Worm (Caenorhabditis elegans) whole organism, late embryonic: Measurements from ENCODE around the gene fbxc-50.

Experiments used
- C08G9.2 ChIP-seq: sonication (generic microtip); optimal IDR thresholded peaks from 2 replicates; lab custom pipeline; 2016; ENCODE audit warnings: mild to moderate bottlenecking, missing genetic modification characterization, moderate library complexity, missing compliant biosample characterization
- F13H6.1 ChIP-seq: sonication (generic microtip); optimal IDR thresholded peaks from 2 replicates; lab custom pipeline; 2016; ENCODE audit warnings: missing genetic modification characterization, missing compliant biosample characterization
- K02D7.2 ChIP-seq: sonication (generic microtip); optimal IDR thresholded peaks from 2 replicates; lab custom pipeline; 2017; ENCODE audit warnings: mild to moderate bottlenecking, missing genetic modification characterization, missing compliant biosample characterization
- K09A11.1 ChIP-seq: sonication (generic microtip); optimal IDR thresholded peaks from 2 replicates; lab custom pipeline; 2017; ENCODE audit warnings: antibody characterized with exemption, mild to moderate bottlenecking, missing genetic modification characterization, missing compliant biosample characterization; ENCODE audit not compliant: insufficient read depth
- ceh-14 ChIP-seq: sonication (generic microtip); optimal IDR thresholded peaks from 2 replicates; lab custom pipeline; 2016; ENCODE audit warnings: missing genotype, missing genetic modification characterization, missing compliant biosample characterization
- ceh-18 ChIP-seq: sonication (generic microtip); optimal IDR thresholded peaks from 2 replicates; lab custom pipeline; 2016; ENCODE audit warnings: missing genetic modification characterization, missing compliant biosample characterization
- ceh-19 ChIP-seq: fragments of 200-800 bp; sonication (Bioruptor generic); optimal IDR thresholded peaks from 2 replicates; lab custom pipeline; 2018; ENCODE audit warnings: mild to moderate bottlenecking, missing genetic modification characterization, missing compliant biosample characterization
- ceh-24 ChIP-seq: sonication (generic microtip); optimal IDR thresholded peaks from 2 replicates; lab custom pipeline; 2016; ENCODE audit warnings: mild to moderate bottlenecking, missing genetic modification characterization, missing compliant biosample characterization
- ceh-31 ChIP-seq: sonication (generic microtip); optimal IDR thresholded peaks from 2 replicates; lab custom pipeline; 2016; ENCODE audit warnings: missing genetic modification characterization, missing compliant biosample characterization
- ceh-45 ChIP-seq: fragments of 200-800 bp; sonication (Bioruptor generic); IDR thresholded peaks from 2 replicates; pipeline ENCODE4 v1.3.6; 2022; ENCODE audit warnings: missing genetic modification reagents, missing genetic modification characterization, missing compliant biosample characterization
- ceh-6 ChIP-seq: fragments of 200-800 bp; sonication (Bioruptor generic); optimal IDR thresholded peaks from 2 replicates; lab custom pipeline; 2018; ENCODE audit warnings: mild to moderate bottlenecking, missing genetic modification characterization, missing compliant biosample characterization
- ceh-9 ChIP-seq: sonication (generic microtip); optimal IDR thresholded peaks from 2 replicates; lab custom pipeline; 2016; ENCODE audit warnings: mild to moderate bottlenecking, missing genetic modification characterization, inconsistent platforms, missing compliant biosample characterization
- dve-1 ChIP-seq: sonication (generic microtip); optimal IDR thresholded peaks from 2 replicates; lab custom pipeline; 2017; ENCODE audit warnings: antibody characterized with exemption, mild to moderate bottlenecking, missing genetic modification characterization, missing compliant biosample characterization
- elt-4 ChIP-seq: sonication (generic microtip); optimal IDR thresholded peaks from 2 replicates; lab custom pipeline; 2016; ENCODE audit warnings: missing genetic modification characterization, missing compliant biosample characterization
- eyg-1 ChIP-seq: sonication (generic microtip); optimal IDR thresholded peaks from 2 replicates; lab custom pipeline; 2016; ENCODE audit warnings: missing genotype, missing genetic modification characterization, missing compliant biosample characterization
- fax-1 ChIP-seq: sonication (generic microtip); optimal IDR thresholded peaks from 2 replicates; lab custom pipeline; 2016; ENCODE audit warnings: missing genotype, missing genetic modification characterization, missing compliant biosample characterization
- fkh-10 ChIP-seq: fragments of 150-350 bp; optimal IDR thresholded peaks from 2 replicates; lab custom pipeline; 2014; ENCODE audit warnings: missing biosample characterization, missing genetic modification reagents, missing genetic modification characterization
- hlh-13 ChIP-seq: fragments of 200-800 bp; sonication (Bioruptor generic); optimal IDR thresholded peaks from 2 replicates; lab custom pipeline; 2018; ENCODE audit warnings: mild to moderate bottlenecking, missing genetic modification characterization, missing compliant biosample characterization
- hlh-6 ChIP-seq: sonication (generic microtip); optimal IDR thresholded peaks from 2 replicates; lab custom pipeline; 2016; ENCODE audit warnings: missing genotype, missing genetic modification characterization, missing compliant biosample characterization
- lim-6 ChIP-seq: sonication (generic microtip); optimal IDR thresholded peaks from 2 replicates; lab custom pipeline; 2016; ENCODE audit warnings: missing genetic modification characterization, missing compliant biosample characterization
- lin-11 ChIP-seq: fragments of 200-800 bp; sonication (Bioruptor generic); optimal IDR thresholded peaks from 2 replicates; lab custom pipeline; 2018; ENCODE audit warnings: mild to moderate bottlenecking, missing genetic modification characterization, missing compliant biosample characterization
- mec-3 ChIP-seq: sonication (generic microtip); optimal IDR thresholded peaks from 2 replicates; lab custom pipeline; 2016; ENCODE audit warnings: borderline replicate concordance, missing genetic modification characterization, missing compliant biosample characterization
- nhr-11 ChIP-seq: fragments of 150-350 bp; optimal IDR thresholded peaks from 2 replicates; lab custom pipeline; 2014; ENCODE audit warnings: missing biosample characterization, missing genetic modification characterization
- npax-4 ChIP-seq: sonication (generic microtip); optimal IDR thresholded peaks from 2 replicates; lab custom pipeline; 2016; ENCODE audit warnings: missing genetic modification characterization, missing compliant biosample characterization
- odd-2 ChIP-seq: sonication (generic microtip); optimal IDR thresholded peaks from 2 replicates; lab custom pipeline; 2017; ENCODE audit warnings: antibody characterized with exemption, mild to moderate bottlenecking, missing genetic modification characterization, missing compliant biosample characterization
- pag-3 ChIP-seq: sonication (generic microtip); optimal IDR thresholded peaks from 2 replicates; lab custom pipeline; 2016; ENCODE audit warnings: missing compliant biosample characterization, missing genetic modification characterization, borderline replicate concordance
- pat-9 ChIP-seq: fragments of 200-800 bp; sonication (Bioruptor generic); optimal IDR thresholded peaks from 2 replicates; lab custom pipeline; 2018; ENCODE audit warnings: mild to moderate bottlenecking, missing genetic modification characterization, moderate library complexity, missing compliant biosample characterization
- pax-1 ChIP-seq: fragments of 150-350 bp; optimal IDR thresholded peaks from 2 replicates; lab custom pipeline; 2014; ENCODE audit warnings: missing biosample characterization, missing genetic modification characterization
- pha-2 ChIP-seq: sonication (generic microtip); optimal IDR thresholded peaks from 2 replicates; lab custom pipeline; 2017; ENCODE audit warnings: mild to moderate bottlenecking, missing genetic modification characterization, missing compliant biosample characterization
- sdc-2 ChIP-seq: sonication (generic microtip); optimal IDR thresholded peaks from 2 replicates; lab custom pipeline; 2016; ENCODE audit warnings: missing genotype, missing genetic modification characterization, missing compliant biosample characterization
- sox-4 ChIP-seq: sonication (generic microtip); optimal IDR thresholded peaks from 2 replicates; lab custom pipeline; 2017; ENCODE audit warnings: mild to moderate bottlenecking, missing genetic modification characterization, inconsistent platforms, missing compliant biosample characterization
- tbx-2 ChIP-seq: sonication (generic microtip); optimal IDR thresholded peaks from 2 replicates; lab custom pipeline; 2016; ENCODE audit warnings: missing genetic modification characterization, missing compliant biosample characterization
- unc-3 ChIP-seq, 2 experiments: fragments of 200-800 bp in 1 of 2; sonication (Bioruptor generic) in 1 of 2; sonication (generic microtip) in 1 of 2; conservative IDR thresholded peaks in 1 of 2; optimal IDR thresholded peaks in 1 of 2; 2 replicates each; pipeline versions ENCODE4 v1.3.6 to Lab custom; 2016 to 2022; ENCODE audit warnings: missing compliant biosample characterization in 2 of 2, missing genetic modification characterization in 2 of 2, missing genetic modification reagents in 1 of 2
- unc-42 ChIP-seq: sonication (generic microtip); optimal IDR thresholded peaks from 2 replicates; lab custom pipeline; 2016; ENCODE audit warnings: missing genotype, missing genetic modification characterization, missing compliant biosample characterization
- unc-86 ChIP-seq: sonication (generic microtip); optimal IDR thresholded peaks from 2 replicates; lab custom pipeline; 2016; ENCODE audit warnings: missing genetic modification characterization, missing compliant biosample characterization
- ztf-16 ChIP-seq: sonication (generic microtip); optimal IDR thresholded peaks from 2 replicates; lab custom pipeline; 2017; ENCODE audit warnings: missing genetic modification characterization, missing compliant biosample characterization

fbxc-50 gene

ce11 chrII:3237038-3237521, 10.8 kb downstream of the fbxc-50 start, which contains the start of the genes srz-67 and C17F4.11:
TSS of gene srz-67 (minus strand) at chrII:3237138.
TSS of gene C17F4.11 (plus strand) at chrII:3237471.
- no peak for TF ChIP-seq eyg-1 (tag; lab: Kevin White, UChicago)
- TF ChIP-seq unc-3 (GFP tag; conservative IDR thresholded peaks at IDR 0.05; lab: Robert Waterston, UW): no peak
- TF ChIP-seq unc-3 (tag; optimal IDR thresholded peaks at IDR 0.05; lab: Kevin White, UChicago): no peak
- TF ChIP-seq ceh-9 (tag; lab: Kevin White, UChicago): no peak
- TF ChIP-seq elt-4: no peak
- TF ChIP-seq ceh-6 (GFP tag; lab: Kevin White, UChicago): no peak
- TF ChIP-seq hlh-6 (tag; lab: Kevin White, UChicago): no peak
- no peak for TF ChIP-seq F13H6.1 (tag; lab: Kevin White, UChicago)
- no peak for TF ChIP-seq ceh-45
- TF ChIP-seq pag-3 (tag; lab: Kevin White, UChicago): no peak
- TF ChIP-seq ztf-16: no peak
- no peak for TF ChIP-seq sdc-2
- TF ChIP-seq pax-1 (tag; lab: Kevin White, UChicago): no peak
- no peak for TF ChIP-seq ceh-19 (GFP tag; lab: Kevin White, UChicago)
- TF ChIP-seq lin-11 (tag; lab: Kevin White, UChicago): no peak
- no peak for TF ChIP-seq ceh-24
- TF ChIP-seq K02D7.2: no peak
- no peak for TF ChIP-seq pat-9 (tag; lab: Kevin White, UChicago)
- TF ChIP-seq dve-1 (tag; lab: Kevin White, UChicago): no peak

- TF ChIP-seq ceh-19 (GFP tag; lab: Kevin White, UChicago) (no peak), lim-6 (tag; lab: Kevin White, UChicago) (no peak), npax-4 (no peak)
Observed at ce11 chrII:3234725-3235124, 13.2 kb downstream of the fbxc-50 start, which contains the start of gene C17F4.8. TSS of gene C17F4.8 (minus strand) at chrII:3234825.

- TF ChIP-seq C08G9.2 (tag; lab: Kevin White, UChicago): no peak
- TF ChIP-seq ceh-14: no peak
- no peak for TF ChIP-seq unc-86 (tag; lab: Kevin White, UChicago)
- TF ChIP-seq unc-42: no peak
- TF ChIP-seq ceh-31 (tag; lab: Kevin White, UChicago): no peak
- no peak for TF ChIP-seq mec-3 (tag; lab: Kevin White, UChicago)
- TF ChIP-seq fkh-10: no peak
- TF ChIP-seq ceh-45: no peak
- TF ChIP-seq ceh-9 (tag; lab: Kevin White, UChicago): no peak
- TF ChIP-seq pha-2 (tag; lab: Kevin White, UChicago): no peak
- TF ChIP-seq fax-1 (tag; lab: Kevin White, UChicago): no peak
- TF ChIP-seq tbx-2 (tag; lab: Kevin White, UChicago): no peak
- no peak for TF ChIP-seq odd-2 (tag; lab: Kevin White, UChicago)
- TF ChIP-seq npax-4: no peak
- no peak for TF ChIP-seq K02D7.2
Observed at ce11 chrII:3230422-3230821, 17.5 kb downstream of the fbxc-50 start, which contains the start of gene srh-297. TSS of gene srh-297 (minus strand) at chrII:3230522.

- TF ChIP-seq ceh-18 (tag; lab: Kevin White, UChicago): no peak
Observed at ce11 chrII:3225780-3226179, 22.1 kb downstream of the fbxc-50 start, which contains the start of gene ZC239.17. TSS of gene ZC239.17 (minus strand) at chrII:3225880.

- no peak for TF ChIP-seq elt-4
- no peak for TF ChIP-seq sox-4 (tag; lab: Kevin White, UChicago)
- no peak for TF ChIP-seq hlh-13 (GFP tag; lab: Kevin White, UChicago)
- TF ChIP-seq unc-42: no peak
- TF ChIP-seq pat-9 (tag; lab: Kevin White, UChicago): no peak
- TF ChIP-seq ztf-16: no peak
- TF ChIP-seq hlh-6 (tag; lab: Kevin White, UChicago): no peak
- TF ChIP-seq eyg-1 (tag; lab: Kevin White, UChicago): no peak
- TF ChIP-seq nhr-11 (tag; lab: Kevin White, UChicago): no peak
- no peak for TF ChIP-seq ceh-14
- no peak for TF ChIP-seq K09A11.1
- no peak for TF ChIP-seq ceh-31 (tag; lab: Kevin White, UChicago)
- TF ChIP-seq F13H6.1 (tag; lab: Kevin White, UChicago): no peak
Observed at ce11 chrII:3225200-3225599, 22.7 kb downstream of the fbxc-50 start, which contains the start of gene ZC239.16. TSS of gene ZC239.16 (minus strand) at chrII:3225319.
